Worm (Caenorhabditis elegans): ENCODE measurements around the gene clec-231.
"Not testable (repeated sequence)": the region's sequence is repeated elsewhere in the genome, so short reads cannot be mapped to it uniquely, and the experiment has no call there.

- not testable (repeated sequence) for TF ChIP-seq unc-62 (GFP tag; optimal IDR thresholded peaks at IDR 0.05); nhr-85 (tag); nhr-237 (tag; optimal IDR thresholded peaks at IDR 0.05); nhr-12 (tag; optimal IDR thresholded peaks at IDR 0.05)
Measured at ce11 chrV:15361412-15361811, 10.9 kb upstream of the clec-231 start, which contains the start of gene ech-1.1.
